Fruit fly (Drosophila melanogaster) whole organism, prepupa: ENCODE data around the gene mRpL45.

Experiments
- CG10631 ChIP-seq: fragments of 200-800 bp; sonication (Bioruptor generic); optimal IDR thresholded peaks from 2 replicates; lab custom pipeline; 2016; ENCODE audit warnings: missing biosample characterization, missing genetic modification characterization
- CG11294 ChIP-seq: fragments of 200-800 bp; sonication (Bioruptor generic); IDR thresholded peaks from 2 replicates; pipeline ENCODE4 v1.3.6; 2022; ENCODE audit warnings: missing biosample characterization, missing genetic modification characterization
- CG11762 ChIP-seq: fragments of 200-800 bp; sonication (Bioruptor generic); optimal IDR thresholded peaks from 3 replicates; lab custom pipeline; 2016; ENCODE audit warnings: missing biosample characterization, missing genetic modification characterization; ENCODE audit not compliant: insufficient read depth
- CG11902 ChIP-seq: fragments of 200-800 bp; sonication (Bioruptor generic); optimal IDR thresholded peaks from 3 replicates; lab custom pipeline; 2016; ENCODE audit warnings: missing biosample characterization, missing genetic modification characterization
- CG15336 ChIP-seq: fragments of 200-800 bp; sonication (Bioruptor generic); IDR thresholded peaks from 2 replicates; pipeline ENCODE4 v1.3.6; 2022; ENCODE audit warnings: missing biosample characterization, missing genetic modification characterization
- CG1621 ChIP-seq: fragments of 200-800 bp; sonication (Bioruptor generic); optimal IDR thresholded peaks from 3 replicates; lab custom pipeline; 2018; ENCODE audit warnings: missing biosample characterization, mild to moderate bottlenecking, missing genetic modification characterization
- CG16779 ChIP-seq: fragments of 200-800 bp; sonication (Bioruptor generic); optimal IDR thresholded peaks from 3 replicates; lab custom pipeline; 2017; ENCODE audit warnings: missing biosample characterization, mild to moderate bottlenecking, missing genetic modification characterization
- CG3032 ChIP-seq: fragments of 200-800 bp; optimal IDR thresholded peaks from 2 replicates; lab custom pipeline; 2019; ENCODE audit warnings: missing biosample characterization, mild to moderate bottlenecking, missing genetic modification characterization, moderate library complexity
- CG31627 ChIP-seq: fragments of 200-800 bp; sonication (Bioruptor generic); optimal IDR thresholded peaks from 3 replicates; lab custom pipeline; 2016; ENCODE audit warnings: missing biosample characterization, missing genetic modification characterization
- CG34406 ChIP-seq: fragments of 200-800 bp; sonication (Bioruptor generic); optimal IDR thresholded peaks from 3 replicates; lab custom pipeline; 2016; ENCODE audit warnings: missing biosample characterization, missing genetic modification characterization
- CG4318 ChIP-seq: fragments of 200-800 bp; sonication (Bioruptor generic); optimal IDR thresholded peaks from 3 replicates; lab custom pipeline; 2017; ENCODE audit warnings: missing biosample characterization, mild to moderate bottlenecking, missing genetic modification characterization
- CG6276 ChIP-seq: fragments of 200-800 bp; sonication (Bioruptor generic); optimal IDR thresholded peaks from 2 replicates; lab custom pipeline; 2017; ENCODE audit warnings: missing biosample characterization, mild to moderate bottlenecking, missing genetic modification characterization
- CG6792 ChIP-seq: fragments of 200-800 bp; sonication (Bioruptor generic); optimal IDR thresholded peaks from 3 replicates; lab custom pipeline; 2016; ENCODE audit warnings: missing biosample characterization, missing genetic modification characterization
- CG6808 ChIP-seq: fragments of 200-800 bp; sonication (Bioruptor generic); optimal IDR thresholded peaks from 3 replicates; lab custom pipeline; 2017; ENCODE audit warnings: missing biosample characterization, missing genetic modification characterization, mild to moderate bottlenecking, moderate library complexity, missing genetic modification reagents
- CG7368 ChIP-seq: fragments of 200-800 bp; sonication (Bioruptor generic); optimal IDR thresholded peaks from 3 replicates; lab custom pipeline; 2016; ENCODE audit warnings: missing biosample characterization, missing genetic modification characterization
- CG8119 ChIP-seq: fragments of 200-800 bp; sonication (Bioruptor generic); IDR thresholded peaks from 3 replicates; pipeline ENCODE4 v1.3.6; 2022; ENCODE audit warnings: missing biosample characterization, missing genetic modification characterization
- CG8319 ChIP-seq: fragments of 200-800 bp; sonication (Bioruptor generic); optimal IDR thresholded peaks from 3 replicates; lab custom pipeline; 2016; ENCODE audit warnings: missing biosample characterization, missing genetic modification characterization
- CG8632 ChIP-seq: fragments of 200-800 bp; sonication (Bioruptor generic); optimal IDR thresholded peaks from 3 replicates; lab custom pipeline; 2016; ENCODE audit warnings: missing biosample characterization, missing genetic modification characterization
- Eip78C ChIP-seq: fragments of 200-800 bp; sonication (Bioruptor generic); peaks from one replicate; lab custom pipeline; 2016; ENCODE audit warnings: missing biosample characterization, missing genetic modification characterization
- Eip93F ChIP-seq: fragments of 200-800 bp; sonication (Bioruptor generic); optimal IDR thresholded peaks from 2 replicates; lab custom pipeline; 2016; ENCODE audit warnings: missing biosample characterization, mild to moderate bottlenecking, missing genetic modification characterization
- Ets21C ChIP-seq: fragments of 200-800 bp; sonication (Bioruptor generic); optimal IDR thresholded peaks from 3 replicates; lab custom pipeline; 2016; ENCODE audit warnings: missing biosample characterization, missing genetic modification characterization
- Gug ChIP-seq: fragments of 200-800 bp; sonication (Bioruptor generic); IDR thresholded peaks from 2 replicates; pipeline ENCODE4 v1.3.6; 2022; ENCODE audit warnings: missing biosample characterization, missing genetic modification characterization
- Hr39 ChIP-seq: fragments of 200-800 bp; sonication (Bioruptor generic); optimal IDR thresholded peaks from 2 replicates; lab custom pipeline; 2016; ENCODE audit warnings: missing biosample characterization, missing genetic modification characterization
- Hr4 ChIP-seq: fragments of 200-800 bp; sonication (Bioruptor generic); optimal IDR thresholded peaks from 3 replicates; lab custom pipeline; 2016; ENCODE audit warnings: missing biosample characterization, missing genetic modification characterization
- Lpt ChIP-seq: fragments of 200-800 bp; sonication (Bioruptor generic); optimal IDR thresholded peaks from 3 replicates; lab custom pipeline; 2016; ENCODE audit warnings: missing biosample characterization, missing genetic modification characterization
- OdsH ChIP-seq: fragments of 200-800 bp; sonication (Bioruptor generic); optimal IDR thresholded peaks from 3 replicates; lab custom pipeline; 2016; ENCODE audit warnings: missing biosample characterization, missing genetic modification characterization
- Smox ChIP-seq: fragments of 200-800 bp; sonication (Bioruptor generic); optimal IDR thresholded peaks from 3 replicates; lab custom pipeline; 2016; ENCODE audit warnings: missing biosample characterization, missing genetic modification characterization
- Sox102F ChIP-seq: fragments of 200-800 bp; sonication (Bioruptor generic); optimal IDR thresholded peaks from 2 replicates; lab custom pipeline; 2016; ENCODE audit warnings: missing biosample characterization, mild to moderate bottlenecking, missing genetic modification characterization
- Sox15 ChIP-seq: fragments of 200-800 bp; sonication (Bioruptor generic); optimal IDR thresholded peaks from 3 replicates; lab custom pipeline; 2016; ENCODE audit warnings: missing biosample characterization, missing genetic modification characterization
- achi ChIP-seq: fragments of 200-800 bp; sonication (Bioruptor generic); optimal IDR thresholded peaks from 3 replicates; lab custom pipeline; 2016; ENCODE audit warnings: missing biosample characterization, missing genetic modification characterization
- acj6 ChIP-seq: fragments of 200-800 bp; sonication (Bioruptor generic); optimal IDR thresholded peaks from 3 replicates; lab custom pipeline; 2016; ENCODE audit warnings: missing biosample characterization, missing genetic modification characterization
- dac ChIP-seq: fragments of 200-800 bp; sonication (Bioruptor generic); optimal IDR thresholded peaks from 2 replicates; lab custom pipeline; 2017; ENCODE audit warnings: missing biosample characterization, mild to moderate bottlenecking, missing genetic modification characterization
- dsx ChIP-seq: fragments of 200-800 bp; optimal IDR thresholded peaks from 3 replicates; lab custom pipeline; 2019; ENCODE audit warnings: missing biosample characterization, mild to moderate bottlenecking, missing genetic modification characterization, moderate library complexity; ENCODE audit not compliant: poor library complexity, severe bottlenecking
- eg ChIP-seq: fragments of 200-800 bp; sonication (Bioruptor generic); IDR thresholded peaks from 3 replicates; pipeline ENCODE4 v1.3.6; 2022; ENCODE audit warnings: missing biosample characterization, missing genetic modification characterization
- esn ChIP-seq: fragments of 200-800 bp; sonication (Bioruptor generic); optimal IDR thresholded peaks from 2 replicates; lab custom pipeline; 2016; ENCODE audit warnings: missing biosample characterization, mild to moderate bottlenecking, missing genetic modification characterization, moderate library complexity
- fd85E ChIP-seq: fragments of 200-800 bp; sonication (Bioruptor generic); optimal IDR thresholded peaks from 3 replicates; lab custom pipeline; 2016; ENCODE audit warnings: missing biosample characterization, missing genetic modification characterization
- fkh ChIP-seq: fragments of 200-800 bp; sonication (Bioruptor generic); optimal IDR thresholded peaks from 3 replicates; lab custom pipeline; 2017; ENCODE audit warnings: missing biosample characterization, mild to moderate bottlenecking, missing genetic modification characterization, moderate library complexity
- net ChIP-seq: fragments of 200-800 bp; sonication (Bioruptor generic); optimal IDR thresholded peaks from 3 replicates; lab custom pipeline; 2016; ENCODE audit warnings: missing biosample characterization, missing genetic modification characterization
- pdm3 ChIP-seq: fragments of 200-800 bp; sonication (Bioruptor generic); optimal IDR thresholded peaks from 3 replicates; lab custom pipeline; 2016; ENCODE audit warnings: missing biosample characterization, missing genetic modification characterization
- salr ChIP-seq, 2 experiments: fragments of 200-800 bp; sonication (Bioruptor generic); optimal IDR thresholded peaks; 3 replicates each; lab custom pipeline; 2016 to 2018; ENCODE audit warnings: missing biosample characterization in 2 of 2, missing genetic modification characterization in 2 of 2, mild to moderate bottlenecking in 1 of 2
- svp ChIP-seq: fragments of 200-800 bp; sonication (Bioruptor generic); peaks from one replicate; lab custom pipeline; 2016; ENCODE audit warnings: missing biosample characterization, missing genetic modification characterization
- topi ChIP-seq: fragments of 200-800 bp; sonication (Bioruptor generic); optimal IDR thresholded peaks from 3 replicates; lab custom pipeline; 2016; ENCODE audit warnings: missing biosample characterization, missing genetic modification characterization
- vri ChIP-seq: fragments of 200-800 bp; sonication (Bioruptor generic); optimal IDR thresholded peaks from 3 replicates; lab custom pipeline; 2016; ENCODE audit warnings: missing biosample characterization, mild to moderate bottlenecking, missing genetic modification characterization

mRpL45 gene

DNA sequence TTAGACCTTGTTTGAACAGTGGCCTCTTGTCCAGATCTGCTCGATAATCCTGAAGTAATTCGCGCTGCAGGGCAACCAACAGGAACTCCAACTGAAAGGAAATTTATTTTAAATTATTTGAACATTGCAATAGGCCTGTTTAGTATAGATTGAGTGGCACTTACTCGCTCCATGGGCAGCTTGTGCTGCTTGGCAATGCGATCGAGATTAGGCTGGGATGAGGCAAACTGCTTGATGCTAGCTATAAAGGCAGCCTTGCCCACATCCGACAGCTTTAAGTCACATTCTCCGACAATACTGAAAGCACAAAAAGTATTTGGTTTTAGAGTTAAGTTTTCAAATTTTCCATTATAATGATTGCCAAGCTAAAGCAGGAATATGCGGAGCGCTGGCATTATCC lies 9.1 kb upstream of the mRpL45 start, which contains the start of gene CG13843:
Gene CG13843 (plus strand): TSS at position 301 of the 400 bp plus-strand sequence.
- TF ChIP-seq Eip93F (GFP tag; lab: Kevin White, UChicago) (no peak), Ets21C (GFP tag; lab: Kevin White, UChicago) (no peak), CG6808 (no peak), CG6792 (no peak), OdsH (no peak), svp (GFP tag; lab: Kevin White, UChicago) (no peak), CG1621 (tag; lab: Kevin White, UChicago) (no peak)

dm6 chr3R:22613448-22613847 lies 4.8 kb upstream of the mRpL45 start, which contains the start of the genes CG31156 and mRRF2:
CG31156 (minus strand) TSS chr3R:22613656.
mRRF2 (plus strand) TSS chr3R:22613686.
- TF ChIP-seq Ets21C (GFP tag; lab: Kevin White, UChicago), result no peak
- TF ChIP-seq achi (GFP tag; lab: Kevin White, UChicago), result no peak
- TF ChIP-seq topi (GFP tag; lab: Kevin White, UChicago), result no peak
- no peak for TF ChIP-seq dsx (GFP tag; lab: Kevin White, UChicago)
- TF ChIP-seq dac (GFP tag; lab: Kevin White, UChicago), result no peak
- TF ChIP-seq CG7368 (GFP tag; lab: Kevin White, UChicago), result no peak
- no peak for TF ChIP-seq acj6
- TF ChIP-seq Hr4 (GFP tag; lab: Kevin White, UChicago), result no peak
- no peak for TF ChIP-seq CG11294 (GFP tag; lab: Robert Waterston, UW)
- no peak for TF ChIP-seq CG4318 (GFP tag; lab: Kevin White, UChicago)
- TF ChIP-seq pdm3 (GFP tag; lab: Kevin White, UChicago), result no peak

- TF ChIP-seq CG11762 (GFP tag; lab: Kevin White, UChicago) (no peak), fd85E (GFP tag; lab: Kevin White, UChicago) (no peak), achi (GFP tag; lab: Kevin White, UChicago) (no peak), Sox102F (no peak), vri (GFP tag; lab: Kevin White, UChicago) (no peak), Eip78C (GFP tag; lab: Kevin White, UChicago) (no peak), CG1621 (tag; lab: Kevin White, UChicago) (no peak), CG4318 (GFP tag; lab: Kevin White, UChicago) (no peak), Hr39 (no peak), Ets21C (GFP tag; lab: Kevin White, UChicago) (no peak), dac (GFP tag; lab: Kevin White, UChicago) (no peak), CG15336 (GFP tag; lab: Robert Waterston, UW) (no peak), CG6792 (no peak), CG6808 (no peak), pdm3 (GFP tag; lab: Kevin White, UChicago) (no peak), CG11294 (GFP tag; lab: Robert Waterston, UW) (no peak), eg (GFP tag; lab: Robert Waterston, UW) (no peak), Lpt (GFP tag; lab: Kevin White, UChicago) (no peak), CG8632 (GFP tag; lab: Kevin White, UChicago) (no peak), CG10631 (GFP tag; lab: Kevin White, UChicago) (no peak)
Measured at dm6 chr3R:22616211-22616610, 2.1 kb upstream of the mRpL45 start, which contains the start of gene CG31161. CG31161 (plus strand) TSS chr3R:22616511.

- peak; percentile 78 for TF ChIP-seq Sox15 (GFP tag; lab: Kevin White, UChicago)
- TF ChIP-seq dac (GFP tag; lab: Kevin White, UChicago), result peak; percentile 78
- TF ChIP-seq CG3032, result peak; percentile 86
- TF ChIP-seq CG31627, result peak; percentile 77
- TF ChIP-seq CG1621 (tag; lab: Kevin White, UChicago), result peak; percentile 84
- TF ChIP-seq OdsH, result peak; percentile 89
- peak; percentile 87 for TF ChIP-seq CG16779 (tag; lab: Kevin White, UChicago)
- no peak for TF ChIP-seq Sox102F
- peak; percentile 79 for TF ChIP-seq CG34406 (GFP tag; lab: Kevin White, UChicago)
- peak; percentile 75 for TF ChIP-seq CG8632 (GFP tag; lab: Kevin White, UChicago)
- TF ChIP-seq CG11902 (GFP tag; lab: Kevin White, UChicago), result peak; percentile 76
- TF ChIP-seq svp (GFP tag; lab: Kevin White, UChicago), result peak; percentile 93
- TF ChIP-seq Eip78C (GFP tag; lab: Kevin White, UChicago), result peak; percentile 98
- TF ChIP-seq fkh (GFP tag; lab: Kevin White, UChicago), result no peak
- TF ChIP-seq achi (GFP tag; lab: Kevin White, UChicago), result peak; percentile 87
- TF ChIP-seq Ets21C (GFP tag; lab: Kevin White, UChicago), result no peak
- TF ChIP-seq Smox (GFP tag; lab: Kevin White, UChicago), result no peak
- TF ChIP-seq CG4318 (GFP tag; lab: Kevin White, UChicago), result no peak
- peak; percentile 87 for TF ChIP-seq net (GFP tag; lab: Kevin White, UChicago)
- TF ChIP-seq CG8119 (GFP tag; lab: Robert Waterston, UW), result peak; percentile 95
- peak; percentile 86 for TF ChIP-seq CG6808
- TF ChIP-seq CG6276 (GFP tag; lab: Kevin White, UChicago), result no peak
- TF ChIP-seq esn (GFP tag; lab: Kevin White, UChicago), result peak; percentile 84
- TF ChIP-seq vri (GFP tag; lab: Kevin White, UChicago), result no peak
- TF ChIP-seq CG8319, result peak; percentile 91
- TF ChIP-seq Gug (GFP tag; lab: Robert Waterston, UW), result peak; percentile 90
- TF ChIP-seq salr (GFP tag; optimal IDR thresholded peaks at IDR 0.05; lab: Kevin White, UChicago), result peak in 1 of 2 experiments; percentile 68
- TF ChIP-seq CG10631 (GFP tag; lab: Kevin White, UChicago), result peak; percentile 89
Measured at dm6 chr3R:22624737-22625136, 6.4 kb downstream of the mRpL45 start.
